Worm (Caenorhabditis elegans): ENCODE results near the gene srbc-44.

DNA sequence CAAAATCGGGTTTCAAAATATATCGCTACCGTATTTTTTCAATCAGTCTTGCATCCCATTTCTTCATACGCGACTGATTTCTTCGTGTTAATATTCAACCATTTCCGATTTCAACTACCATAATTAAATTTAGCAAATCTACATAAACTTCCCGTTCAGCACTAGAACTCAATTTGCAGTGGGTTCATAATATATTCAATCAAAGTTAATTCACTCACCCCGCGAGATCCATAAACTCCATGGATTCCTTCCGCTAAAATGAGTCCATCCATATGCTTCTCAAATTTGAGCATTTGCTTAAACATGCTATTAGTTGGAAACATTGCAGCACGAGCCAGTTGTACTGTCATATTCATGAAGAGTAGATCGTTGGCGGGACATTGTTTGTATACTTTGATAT lies 30.1 kb upstream of the srbc-44 start:
- TF ChIP-seq him-1 (tag; optimal IDR thresholded peaks at IDR 0.05) (no peak), dao-5 (tag; optimal IDR thresholded peaks at IDR 0.05) (no peak), W03F9.2 (tag; optimal IDR thresholded peaks at IDR 0.05) (no peak)
